Worm (Caenorhabditis elegans) whole organism, L4 larva: ENCODE measurements around the gene aars-1.

Experiments used
- F49E8.2 ChIP-seq: sonication (generic microtip); optimal IDR thresholded peaks from 2 replicates; lab custom pipeline; 2016; ENCODE audit warnings: missing compliant biosample characterization, mild to moderate bottlenecking, missing genetic modification characterization, borderline replicate concordance
- ZK546.5 ChIP-seq, 2 experiments: sonication (generic microtip); optimal IDR thresholded peaks; 2 replicates each; lab custom pipeline; 2017; ENCODE audit warnings: missing biosample characterization in 2 of 2, missing genetic modification characterization in 2 of 2
- aha-1 ChIP-seq: fragments of 150-350 bp; peaks from one replicate; lab custom pipeline; 2014; ENCODE audit warnings: missing biosample characterization, missing genetic modification characterization
- aly-2 ChIP-seq: sonication (generic microtip); optimal IDR thresholded peaks from 2 replicates; lab custom pipeline; 2018; ENCODE audit warnings: missing biosample characterization, missing genetic modification characterization
- arid-1 ChIP-seq: fragments of 200-800 bp; sonication (Bioruptor generic); conservative IDR thresholded peaks from 2 replicates; pipeline ENCODE4 v1.3.6; 2022; ENCODE audit warnings: missing genetic modification reagents, missing genetic modification characterization, missing compliant biosample characterization
- fos-1 ChIP-seq: fragments of 150-350 bp; optimal IDR thresholded peaks from 2 replicates; lab custom pipeline; 2014; ENCODE audit warnings: missing biosample characterization, missing genetic modification characterization
- lin-13 ChIP-seq: fragments of 150-350 bp; optimal IDR thresholded peaks from 2 replicates; lab custom pipeline; 2014; ENCODE audit warnings: missing biosample characterization, missing genetic modification reagents, missing genetic modification characterization
- madf-5 ChIP-seq, 2 experiments: fragments of 200-800 bp; sonication (Bioruptor generic); IDR thresholded peaks; 2 replicates each; pipeline ENCODE4 v1.3.6; 2022; ENCODE audit warnings: missing compliant biosample characterization in 2 of 2, missing genetic modification characterization in 2 of 2
- mdl-1 ChIP-seq, 2 experiments: fragments of 150-350 bp in 1 of 2; sonication (generic microtip) in 1 of 2; optimal IDR thresholded peaks; 2 replicates each; lab custom pipeline; 2014 to 2017; ENCODE audit warnings: missing biosample characterization in 2 of 2, missing genetic modification characterization in 2 of 2
- nhr-237 ChIP-seq: sonication (generic microtip); optimal IDR thresholded peaks from 2 replicates; lab custom pipeline; 2017; ENCODE audit warnings: missing biosample characterization, missing genetic modification characterization
- nhr-76 ChIP-seq: fragments of 150-350 bp; optimal IDR thresholded peaks from 2 replicates; lab custom pipeline; 2014; ENCODE audit warnings: missing biosample characterization, missing genetic modification characterization
- nhr-77 ChIP-seq: fragments of 150-350 bp; optimal IDR thresholded peaks from 2 replicates; lab custom pipeline; 2014; ENCODE audit warnings: missing biosample characterization, missing genetic modification characterization
- set-16 ChIP-seq: fragments of 200-800 bp; sonication (Bioruptor generic); IDR thresholded peaks from 2 replicates; pipeline ENCODE4 v1.3.6; 2022; ENCODE audit warnings: missing genetic modification reagents, missing genetic modification characterization, missing compliant biosample characterization
- snpc-4 ChIP-seq: fragments of 150-350 bp; optimal IDR thresholded peaks from 2 replicates; lab custom pipeline; 2014; ENCODE audit warnings: missing biosample characterization, missing genetic modification characterization

ce11 chrII:11486698-11487234, 22.5 kb upstream of the aars-1 start, which contains the start of gene ttr-18:
- TF ChIP-seq arid-1 (no peak), F49E8.2 (no peak), madf-5 (GFP tag; IDR thresholded peaks at IDR 0.05; lab: Robert Waterston, UW) (no peak), aha-1 (tag; lab: Kevin White, UChicago) (no peak), nhr-76 (tag; lab: Kevin White, UChicago) (no peak), mdl-1 (tag; optimal IDR thresholded peaks at IDR 0.05; lab: Kevin White, UChicago) (no peak), snpc-4 (tag; lab: Kevin White, UChicago) (no peak), lin-13 (no peak), nhr-237 (tag; lab: Kevin White, UChicago) (no peak), aly-2 (tag; lab: Kevin White, UChicago) (no peak), ZK546.5 (tag; optimal IDR thresholded peaks at IDR 0.05; lab: Kevin White, UChicago) (no peak), nhr-77 (tag; lab: Kevin White, UChicago) (no peak), fos-1 (tag; lab: Kevin White, UChicago) (no peak), set-16 (GFP tag; lab: Robert Waterston, UW) (no peak)
